Worm (Caenorhabditis elegans) whole organism, young adult: ENCODE measurements around the gene rps-21.

ENCODE experiments used
- D2030.7 ChIP-seq: fragments of 200-800 bp; sonication (Bioruptor generic); IDR thresholded peaks from 2 replicates; pipeline ENCODE4 v1.3.6; 2022; ENCODE audit warnings: missing genetic modification reagents, missing genetic modification characterization, missing compliant biosample characterization
- ama-1 ChIP-seq, 3 experiments: fragments of 150-350 bp in 1 of 3; sonication (generic microtip) in 2 of 3; optimal IDR thresholded peaks; 2 replicates each; lab custom pipeline; 2014 to 2018; ENCODE audit warnings: missing biosample characterization in 2 of 3, missing genetic modification characterization in 2 of 3, missing genetic modification reagents in 2 of 3
- pha-4 ChIP-seq: fragments of 150-350 bp; sonication (generic microtip); optimal IDR thresholded peaks from 2 replicates; lab custom pipeline; 2014; ENCODE audit warnings: missing biosample characterization, missing genetic modification reagents, missing genetic modification characterization

DNA sequence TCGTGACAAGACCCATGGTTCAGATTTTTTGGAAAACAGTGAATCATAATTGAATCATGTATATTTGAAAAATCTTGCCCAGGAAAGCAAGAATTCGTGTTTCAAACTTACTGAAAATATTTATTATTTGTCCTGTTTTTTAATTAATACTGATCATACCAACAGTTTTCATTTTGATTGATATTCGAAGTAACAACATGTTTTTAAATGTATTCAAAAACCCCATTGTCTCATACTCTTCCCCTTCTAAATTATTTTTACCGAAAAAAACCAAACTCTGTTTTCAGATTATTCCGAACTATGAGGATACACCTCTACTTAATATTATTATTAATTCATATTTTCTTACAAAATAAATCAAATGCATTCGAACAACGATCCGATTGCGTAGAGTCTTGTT is 26.8 kb upstream of the rps-21 start, which contains the start of gene R151.1:
- TF ChIP-seq D2030.7 (GFP tag; lab: Robert Waterston, UW) (no peak), ama-1 (optimal IDR thresholded peaks at IDR 0.05; lab: Kevin White, UChicago) (no peak), ama-1 (GFP tag; optimal IDR thresholded peaks at IDR 0.05; lab: Kevin White, UChicago) (no peak), pha-4 (tag; lab: Kevin White, UChicago) (no peak)
